Fruit fly (Drosophila melanogaster) whole organism, embryonic: ENCODE measurements around the gene CG16984.

ENCODE experiments used
- ATbp ChIP-seq: fragments of 200-800 bp; sonication (Bioruptor generic); optimal IDR thresholded peaks from 2 replicates; lab custom pipeline; 2017; ENCODE audit warnings: missing biosample characterization, mild to moderate bottlenecking, missing genetic modification characterization, missing genetic modification reagents
- CG10462 ChIP-seq: fragments of 200-800 bp; sonication (Bioruptor generic); optimal IDR thresholded peaks from 2 replicates; lab custom pipeline; 2016; ENCODE audit warnings: missing biosample characterization, missing genetic modification characterization
- CG11560 ChIP-seq: fragments of 200-800 bp; sonication (Bioruptor generic); IDR thresholded peaks from 3 replicates; pipeline ENCODE4 v1.3.6; 2022; ENCODE audit warnings: missing biosample characterization, missing genetic modification characterization
- CG13123 ChIP-seq: fragments of 200-800 bp; sonication (Bioruptor generic); optimal IDR thresholded peaks from 2 replicates; lab custom pipeline; 2016; ENCODE audit warnings: missing biosample characterization, missing genetic modification characterization
- CG13296 ChIP-seq: fragments of 200-800 bp; sonication (Bioruptor generic); optimal IDR thresholded peaks from 3 replicates; lab custom pipeline; 2018; ENCODE audit warnings: missing biosample characterization, mild to moderate bottlenecking, missing genetic modification characterization
- CG13775 ChIP-seq: fragments of 200-800 bp; sonication (Bioruptor generic); optimal IDR thresholded peaks from 3 replicates; lab custom pipeline; 2017; ENCODE audit warnings: missing biosample characterization, mild to moderate bottlenecking, missing genetic modification characterization
- CG14710 ChIP-seq: fragments of 200-800 bp; sonication (Bioruptor generic); optimal IDR thresholded peaks from 3 replicates; lab custom pipeline; 2019; ENCODE audit warnings: missing biosample characterization, mild to moderate bottlenecking, missing genetic modification characterization, moderate library complexity
- CG15011 ChIP-seq: fragments of 200-800 bp; sonication (Bioruptor generic); optimal IDR thresholded peaks from 3 replicates; lab custom pipeline; 2018; ENCODE audit warnings: missing biosample characterization, mild to moderate bottlenecking, missing genetic modification characterization
- CG2889 ChIP-seq: fragments of 200-800 bp; sonication (Bioruptor generic); IDR thresholded peaks from 3 replicates; pipeline ENCODE4 v1.3.6; 2022; ENCODE audit warnings: missing biosample characterization, missing genetic modification characterization
- CG30020 ChIP-seq: fragments of 200-800 bp; optimal IDR thresholded peaks from 2 replicates; lab custom pipeline; 2019; ENCODE audit warnings: missing biosample characterization, mild to moderate bottlenecking, missing genetic modification characterization, moderate library complexity
- CG33557 ChIP-seq: fragments of 200-800 bp; sonication (Bioruptor generic); optimal IDR thresholded peaks from 2 replicates; lab custom pipeline; 2019; ENCODE audit warnings: missing biosample characterization, mild to moderate bottlenecking, missing genetic modification characterization, moderate library complexity
- CG4617 ChIP-seq: fragments of 200-800 bp; sonication (Bioruptor generic); optimal IDR thresholded peaks from 3 replicates; lab custom pipeline; 2016; ENCODE audit warnings: missing biosample characterization, missing genetic modification characterization, borderline replicate concordance
- CG6765 ChIP-seq: fragments of 200-800 bp; sonication (Bioruptor generic); optimal IDR thresholded peaks from 3 replicates; lab custom pipeline; 2017; ENCODE audit warnings: missing biosample characterization, mild to moderate bottlenecking, missing genetic modification characterization
- CG7556 ChIP-seq: fragments of 200-800 bp; sonication (Bioruptor generic); optimal IDR thresholded peaks from 2 replicates; lab custom pipeline; 2017; ENCODE audit warnings: missing biosample characterization, mild to moderate bottlenecking, missing genetic modification characterization
- CG8359 ChIP-seq: fragments of 200-800 bp; sonication (Bioruptor generic); optimal IDR thresholded peaks from 2 replicates; lab custom pipeline; 2017; ENCODE audit warnings: missing biosample characterization, mild to moderate bottlenecking, missing genetic modification characterization, borderline replicate concordance
- CG9437 ChIP-seq: fragments of 200-800 bp; sonication (Bioruptor generic); optimal IDR thresholded peaks from 2 replicates; lab custom pipeline; 2018; ENCODE audit warnings: missing biosample characterization, mild to moderate bottlenecking, missing genetic modification characterization
- CTCF ChIP-seq: fragments of 200-800 bp; sonication (Bioruptor generic); optimal IDR thresholded peaks from 2 replicates; lab custom pipeline; 2017; ENCODE audit warnings: missing biosample characterization, mild to moderate bottlenecking, missing genetic modification characterization, moderate library complexity
- Dip3 ChIP-seq: fragments of 200-800 bp; sonication (Bioruptor generic); optimal IDR thresholded peaks from 3 replicates; lab custom pipeline; 2016; ENCODE audit warnings: missing biosample characterization, missing genetic modification characterization
- Fer2 ChIP-seq: fragments of 200-800 bp; sonication (Bioruptor generic); optimal IDR thresholded peaks from 2 replicates; lab custom pipeline; 2018; ENCODE audit warnings: missing biosample characterization, mild to moderate bottlenecking, missing genetic modification characterization, moderate library complexity
- Gsc ChIP-seq: fragments of 200-800 bp; sonication (Bioruptor generic); IDR thresholded peaks from 2 replicates; pipeline ENCODE4 v1.3.6; 2022; ENCODE audit warnings: missing biosample characterization, missing genetic modification characterization
- Gug ChIP-seq: fragments of 200-800 bp; sonication (Bioruptor generic); IDR thresholded peaks from 4 replicates; pipeline ENCODE4 v1.3.6; 2022; ENCODE audit warnings: missing biosample characterization, missing genetic modification characterization
- H15 ChIP-seq: fragments of 200-800 bp; sonication (Bioruptor generic); IDR thresholded peaks from 3 replicates; pipeline ENCODE4 v1.3.6; 2022; ENCODE audit warnings: missing biosample characterization, missing genetic modification characterization
- HmgZ ChIP-seq: fragments of 200-800 bp; sonication (Bioruptor generic); optimal IDR thresholded peaks from 2 replicates; lab custom pipeline; 2018; ENCODE audit warnings: missing biosample characterization, mild to moderate bottlenecking, missing genetic modification characterization
- Lhr ChIP-seq: fragments of 200-800 bp; sonication (Bioruptor generic); optimal IDR thresholded peaks from 3 replicates; lab custom pipeline; 2017; ENCODE audit warnings: mild to moderate bottlenecking, missing biosample characterization, missing genetic modification reagents, missing genetic modification characterization
- Meics ChIP-seq: fragments of 200-800 bp; sonication (Bioruptor generic); optimal IDR thresholded peaks from 2 replicates; lab custom pipeline; 2017; ENCODE audit warnings: missing biosample characterization, mild to moderate bottlenecking, missing genetic modification characterization
- NC2α ChIP-seq: fragments of 200-800 bp; sonication (Bioruptor generic); optimal IDR thresholded peaks from 2 replicates; lab custom pipeline; 2016; ENCODE audit warnings: missing biosample characterization, missing genetic modification characterization
- Oli ChIP-seq: fragments of 200-800 bp; sonication (Bioruptor generic); optimal IDR thresholded peaks from 2 replicates; lab custom pipeline; 2018; ENCODE audit warnings: missing biosample characterization, mild to moderate bottlenecking, missing genetic modification characterization, moderate library complexity
- Ptx1 ChIP-seq: fragments of 200-800 bp; sonication (Bioruptor generic); IDR thresholded peaks from 2 replicates; pipeline ENCODE4 v1.3.6; 2022; ENCODE audit warnings: missing biosample characterization, missing genetic modification characterization
- Sin3A ChIP-seq: fragments of >200 bp; optimal IDR thresholded peaks from 2 replicates; lab custom pipeline; 2018
- Stat92E ChIP-seq, 3 experiments: fragments of >200 bp in 2 of 3; fragments of 200-800 bp in 1 of 3; sonication (Bioruptor generic) in 1 of 3; optimal IDR thresholded peaks; 2 replicates each; lab custom pipeline; 2017 to 2019; ENCODE audit warnings: missing biosample characterization in 3 of 3, missing genetic modification characterization in 3 of 3, mild to moderate bottlenecking in 1 of 3, moderate library complexity in 1 of 3
- Trl ChIP-seq, 3 experiments: fragments of >200 bp in 2 of 3; fragments of 200-800 bp in 1 of 3; sonication (Bioruptor generic) in 1 of 3; optimal IDR thresholded peaks; 2 replicates in 1 of 3; 3 replicates in 2 of 3; lab custom pipeline; 2016 to 2017; ENCODE audit warnings: missing biosample characterization in 1 of 3, missing genetic modification characterization in 1 of 3
- ase ChIP-seq: fragments of 200-800 bp; sonication (Bioruptor generic); IDR thresholded peaks from 3 replicates; pipeline ENCODE4 v1.3.6; 2022; ENCODE audit warnings: missing biosample characterization, missing genetic modification characterization
- bcd ChIP-seq: fragments of 200-800 bp; sonication (Bioruptor generic); optimal IDR thresholded peaks from 2 replicates; lab custom pipeline; 2017; ENCODE audit warnings: missing biosample characterization, mild to moderate bottlenecking, missing genetic modification characterization
- chm ChIP-seq: fragments of 200-800 bp; sonication (Bioruptor generic); IDR thresholded peaks from 2 replicates; pipeline ENCODE4 v1.3.6; 2022; ENCODE audit warnings: missing biosample characterization, missing genetic modification characterization
- chn ChIP-seq: fragments of 200-800 bp; sonication (Bioruptor generic); optimal IDR thresholded peaks from 2 replicates; lab custom pipeline; 2016; ENCODE audit warnings: missing biosample characterization, missing genetic modification characterization
- crc ChIP-seq: fragments of 200-800 bp; sonication (Bioruptor generic); optimal IDR thresholded peaks from 2 replicates; lab custom pipeline; 2016; ENCODE audit warnings: missing biosample characterization, missing genetic modification characterization
- croc ChIP-seq: fragments of 200-800 bp; sonication (Bioruptor generic); conservative IDR thresholded peaks from 3 replicates; pipeline ENCODE4 v1.3.6; 2022; ENCODE audit warnings: missing biosample characterization, missing genetic modification characterization
- dati ChIP-seq: fragments of 200-800 bp; sonication (Bioruptor generic); IDR thresholded peaks from 2 replicates; pipeline ENCODE4 v1.3.6; 2022; ENCODE audit warnings: missing biosample characterization, missing genetic modification characterization
- eve ChIP-seq, 2 experiments: fragments of >200 bp; optimal IDR thresholded peaks; 2 replicates each; lab custom pipeline; 2017; ENCODE audit warnings: missing biosample characterization in 2 of 2, missing genetic modification characterization in 2 of 2
- jing ChIP-seq: fragments of 200-800 bp; sonication (Bioruptor generic); optimal IDR thresholded peaks from 2 replicates; lab custom pipeline; 2018; ENCODE audit warnings: missing biosample characterization, mild to moderate bottlenecking, missing genetic modification characterization
- nau ChIP-seq: fragments of 200-800 bp; sonication (Bioruptor generic); optimal IDR thresholded peaks from 3 replicates; lab custom pipeline; 2017; ENCODE audit warnings: missing biosample characterization, mild to moderate bottlenecking, missing genetic modification characterization, missing genetic modification reagents
- pho ChIP-seq: fragments of 200-800 bp; sonication (Bioruptor generic); optimal IDR thresholded peaks from 2 replicates; lab custom pipeline; 2016; ENCODE audit warnings: missing biosample characterization, missing genetic modification characterization
- schlank ChIP-seq: fragments of 200-800 bp; sonication (Bioruptor generic); optimal IDR thresholded peaks from 2 replicates; lab custom pipeline; 2018; ENCODE audit warnings: missing biosample characterization, mild to moderate bottlenecking, missing genetic modification characterization
- sd ChIP-seq: fragments of 200-800 bp; sonication (Bioruptor generic); optimal IDR thresholded peaks from 3 replicates; lab custom pipeline; 2018; ENCODE audit warnings: missing biosample characterization, mild to moderate bottlenecking, missing genetic modification characterization, moderate library complexity
- stc ChIP-seq: fragments of 200-800 bp; sonication (Bioruptor generic); IDR thresholded peaks from 2 replicates; pipeline ENCODE4 v1.3.6; 2022; ENCODE audit warnings: missing biosample characterization, missing genetic modification characterization
- sug ChIP-seq: fragments of 200-800 bp; optimal IDR thresholded peaks from 2 replicates; lab custom pipeline; 2019; ENCODE audit warnings: missing biosample characterization, mild to moderate bottlenecking, missing genetic modification characterization, moderate library complexity
- tna ChIP-seq: fragments of 200-800 bp; sonication (Bioruptor generic); IDR thresholded peaks from 2 replicates; pipeline ENCODE4 v1.3.6; 2022; ENCODE audit warnings: missing biosample characterization, missing genetic modification characterization; ENCODE audit not compliant: partially characterized antibody
- unpg ChIP-seq: fragments of 200-800 bp; sonication (Bioruptor generic); optimal IDR thresholded peaks from 3 replicates; lab custom pipeline; 2018; ENCODE audit warnings: missing biosample characterization, mild to moderate bottlenecking, missing genetic modification characterization, moderate library complexity
- yki ChIP-seq: fragments of >200 bp; optimal IDR thresholded peaks from 3 replicates; lab custom pipeline; 2018

Gene CG16984

dm6 chr3L:2582753-2583536 is 12.6 kb upstream of the CG16984 start (continued):
- no peak for TF ChIP-seq yki
- TF ChIP-seq H15 (GFP tag; lab: Robert Waterston, UW), result peak; percentile 79; the same call in 2 of the 3 replicates
- peak in 1 of 2 experiments; percentile 95 for TF ChIP-seq eve (GFP tag; optimal IDR thresholded peaks at IDR 0.05; lab: Kevin White, UChicago)
- TF ChIP-seq chm (GFP tag; lab: Robert Waterston, UW), result peak; percentile 88
- peak; percentile 84 for TF ChIP-seq dati (GFP tag; lab: Robert Waterston, UW)
- TF ChIP-seq CG13775 (GFP tag; lab: Kevin White, UChicago), result peak; percentile 60
- peak; percentile 40; the same call in 1 of the 3 replicates for TF ChIP-seq CG2889 (GFP tag; lab: Robert Waterston, UW)
- peak; percentile 26 for TF ChIP-seq CG13123 (GFP tag; lab: Kevin White, UChicago)
- TF ChIP-seq ase (GFP tag; lab: Robert Waterston, UW), result peak; percentile 86
- TF ChIP-seq CG33557 (GFP tag; lab: Kevin White, UChicago), result no peak
- peak; percentile 80 for TF ChIP-seq nau (GFP tag; lab: Kevin White, UChicago)
- TF ChIP-seq CG13296 (GFP tag; lab: Kevin White, UChicago), result peak; percentile 44
- TF ChIP-seq Lhr (GFP tag; lab: Kevin White, UChicago), result peak; percentile 43
- peak; percentile 75 for TF ChIP-seq Gug (GFP tag; lab: Robert Waterston, UW)
- peak; percentile 53; the same call in 1 of the 2 replicates for TF ChIP-seq Gsc (GFP tag; lab: Robert Waterston, UW)
- TF ChIP-seq stc (GFP tag; lab: Robert Waterston, UW), result peak; percentile 91
- peak in 1 of 3 experiments; percentile 42 for TF ChIP-seq Stat92E (GFP tag; optimal IDR thresholded peaks at IDR 0.05; lab: Kevin White, UChicago)
- no peak for TF ChIP-seq sug (tag; lab: Kevin White, UChicago)
- peak; percentile 52 for TF ChIP-seq crc (GFP tag; lab: Kevin White, UChicago)
- TF ChIP-seq pho, result no peak
- TF ChIP-seq croc, result peak; percentile 76
- TF ChIP-seq Trl (optimal IDR thresholded peaks at IDR 0.05; lab: Kevin White, UChicago), result no peak
- TF ChIP-seq Trl (GFP tag; optimal IDR thresholded peaks at IDR 0.05; lab: Kevin White, UChicago), result peak; percentile 73
- peak; percentile 36 for TF ChIP-seq CG30020 (tag; lab: Kevin White, UChicago)
- TF ChIP-seq bcd (GFP tag; lab: Kevin White, UChicago), result peak; percentile 70
- TF ChIP-seq jing (GFP tag; lab: Kevin White, UChicago), result peak; percentile 73
- peak; percentile 42 for TF ChIP-seq CG15011 (GFP tag; lab: Kevin White, UChicago)
- peak; percentile 16 for TF ChIP-seq CG6765 (GFP tag; lab: Kevin White, UChicago)
- no peak for TF ChIP-seq CG11560 (tag; lab: Robert Waterston, UW)
- TF ChIP-seq CG10462 (GFP tag; lab: Kevin White, UChicago), result peak; percentile 72
- TF ChIP-seq Dip3 (GFP tag; lab: Kevin White, UChicago), result no peak
- TF ChIP-seq sd (tag; lab: Kevin White, UChicago), result peak; percentile 11
- peak; percentile 64 for TF ChIP-seq CG7556
- no peak for TF ChIP-seq CG8359 (GFP tag; lab: Kevin White, UChicago)
- peak; percentile 83 for TF ChIP-seq CG14710
- no peak for TF ChIP-seq schlank (tag; lab: Kevin White, UChicago)
- TF ChIP-seq HmgZ (tag; lab: Kevin White, UChicago), result no peak
- TF ChIP-seq chn (GFP tag; lab: Kevin White, UChicago), result peak; percentile 76
- peak; percentile 57 for TF ChIP-seq CG4617
- TF ChIP-seq NC2α (GFP tag; lab: Kevin White, UChicago), result peak; percentile 70
- peak; percentile 90 for TF ChIP-seq Ptx1 (GFP tag; lab: Robert Waterston, UW)
- peak; percentile 87 for TF ChIP-seq ATbp (GFP tag; lab: Kevin White, UChicago)
- TF ChIP-seq CG9437 (GFP tag; lab: Kevin White, UChicago), result peak; percentile 66
- TF ChIP-seq CTCF (GFP tag; lab: Kevin White, UChicago), result peak; percentile 46
- peak; percentile 28 for TF ChIP-seq Meics (GFP tag; lab: Kevin White, UChicago)
- TF ChIP-seq tna (GFP tag; lab: Robert Waterston, UW), result no peak
- TF ChIP-seq Sin3A (lab: Kevin White, UChicago), result no peak
- TF ChIP-seq Fer2 (tag; lab: Kevin White, UChicago), result no peak
- TF ChIP-seq unpg (GFP tag; lab: Kevin White, UChicago), result peak; percentile 85
- peak; percentile 88 for TF ChIP-seq Oli
